Fruit fly (Drosophila melanogaster) whole organism, embryonic: ENCODE results near the gene schlank.

Experiments
- Ada2b ChIP-seq: fragments of 200-800 bp; sonication (Bioruptor generic); IDR thresholded peaks from 2 replicates; pipeline ENCODE4 v1.3.6; 2022; ENCODE audit warnings: missing biosample characterization, missing genetic modification characterization
- B-H1 ChIP-seq: fragments of 200-800 bp; sonication (Bioruptor generic); IDR thresholded peaks from 3 replicates; pipeline ENCODE4 v1.3.6; 2022; ENCODE audit warnings: missing biosample characterization, missing genetic modification characterization
- Bgb ChIP-seq: fragments of 200-800 bp; sonication (Bioruptor generic); IDR thresholded peaks from 2 replicates; pipeline ENCODE4 v1.3.6; 2022; ENCODE audit warnings: missing biosample characterization, missing genetic modification characterization; ENCODE audit not compliant: partially characterized antibody
- CG10267 ChIP-seq: fragments of 200-800 bp; sonication (Bioruptor generic); optimal IDR thresholded peaks from 2 replicates; lab custom pipeline; 2018; ENCODE audit warnings: missing biosample characterization, mild to moderate bottlenecking, missing genetic modification characterization, moderate library complexity
- CG11456 ChIP-seq: fragments of 200-800 bp; sonication (Bioruptor generic); IDR thresholded peaks from 3 replicates; pipeline ENCODE4 v1.3.6; 2022; ENCODE audit warnings: missing biosample characterization, missing genetic modification characterization
- CG12236 ChIP-seq: fragments of 200-800 bp; sonication (Bioruptor generic); optimal IDR thresholded peaks from 2 replicates; lab custom pipeline; 2016; ENCODE audit warnings: missing biosample characterization, missing genetic modification characterization
- CG1233 ChIP-seq: fragments of 200-800 bp; sonication (Bioruptor generic); optimal IDR thresholded peaks from 4 replicates; lab custom pipeline; 2018; ENCODE audit warnings: missing biosample characterization, mild to moderate bottlenecking, missing genetic modification characterization
- CG16813 ChIP-seq: fragments of 200-800 bp; sonication (Bioruptor generic); IDR thresholded peaks from 3 replicates; pipeline ENCODE4 v1.3.6; 2022; ENCODE audit warnings: missing biosample characterization, missing genetic modification characterization; ENCODE audit not compliant: partially characterized antibody
- CG17829 ChIP-seq: fragments of 200-800 bp; optimal IDR thresholded peaks from 2 replicates; lab custom pipeline; 2019; ENCODE audit warnings: missing biosample characterization, mild to moderate bottlenecking, missing genetic modification characterization, moderate library complexity
- CG2712 ChIP-seq: fragments of 200-800 bp; optimal IDR thresholded peaks from 3 replicates; lab custom pipeline; 2019; ENCODE audit warnings: missing biosample characterization, mild to moderate bottlenecking, missing genetic modification characterization, moderate library complexity
- CG2875 ChIP-seq: fragments of 200-800 bp; sonication (Bioruptor generic); optimal IDR thresholded peaks from 2 replicates; lab custom pipeline; 2017; ENCODE audit warnings: missing biosample characterization, mild to moderate bottlenecking, missing genetic modification characterization, missing genetic modification reagents
- CG31224 ChIP-seq: fragments of 200-800 bp; sonication (Bioruptor generic); IDR thresholded peaks from 2 replicates; pipeline ENCODE4 v1.3.6; 2022; ENCODE audit warnings: missing biosample characterization, missing genetic modification characterization
- CG31365 ChIP-seq: fragments of 200-800 bp; sonication (Bioruptor generic); optimal IDR thresholded peaks from 2 replicates; lab custom pipeline; 2018; ENCODE audit warnings: missing biosample characterization, mild to moderate bottlenecking, missing genetic modification characterization
- CG31388 ChIP-seq: fragments of 200-800 bp; sonication (Bioruptor generic); optimal IDR thresholded peaks from 2 replicates; lab custom pipeline; 2016; ENCODE audit warnings: missing biosample characterization, missing genetic modification characterization
- CG32772 ChIP-seq: fragments of 200-800 bp; sonication (Bioruptor generic); IDR thresholded peaks from 2 replicates; pipeline ENCODE4 v1.3.6; 2022; ENCODE audit warnings: missing biosample characterization, missing genetic modification characterization
- CG33213 ChIP-seq: fragments of 200-800 bp; sonication (Bioruptor generic); optimal IDR thresholded peaks from 3 replicates; lab custom pipeline; 2016; ENCODE audit warnings: missing biosample characterization, missing genetic modification characterization
- CG4707 ChIP-seq: fragments of 200-800 bp; sonication (Bioruptor generic); optimal IDR thresholded peaks from 2 replicates; lab custom pipeline; 2018; ENCODE audit warnings: missing biosample characterization, mild to moderate bottlenecking, missing genetic modification characterization, moderate library complexity
- CG6175 ChIP-seq: fragments of 200-800 bp; sonication (Bioruptor generic); IDR thresholded peaks from 3 replicates; pipeline ENCODE4 v1.3.6; 2022; ENCODE audit warnings: missing biosample characterization, missing genetic modification characterization
- CG7987 ChIP-seq: fragments of 200-800 bp; sonication (Bioruptor generic); optimal IDR thresholded peaks from 2 replicates; lab custom pipeline; 2018; ENCODE audit warnings: missing biosample characterization, mild to moderate bottlenecking, missing genetic modification characterization, moderate library complexity
- CG9215 ChIP-seq: fragments of 200-800 bp; sonication (Bioruptor generic); IDR thresholded peaks from 2 replicates; pipeline ENCODE4 v1.3.6; 2022; ENCODE audit warnings: missing biosample characterization, missing genetic modification characterization
- CG9609 ChIP-seq: fragments of 200-800 bp; sonication (Bioruptor generic); optimal IDR thresholded peaks from 3 replicates; lab custom pipeline; 2016; ENCODE audit warnings: missing biosample characterization, missing genetic modification characterization
- Doc3 ChIP-seq: fragments of 200-800 bp; sonication (Bioruptor generic); IDR thresholded peaks from 3 replicates; pipeline ENCODE4 v1.3.6; 2022; ENCODE audit warnings: missing biosample characterization, missing genetic modification characterization; ENCODE audit not compliant: partially characterized antibody
- Dp ChIP-seq: fragments of 200-800 bp; sonication (Bioruptor generic); optimal IDR thresholded peaks from 2 replicates; lab custom pipeline; 2018; ENCODE audit warnings: missing biosample characterization, mild to moderate bottlenecking, missing genetic modification characterization, moderate library complexity
- Drgx ChIP-seq: fragments of 200-800 bp; sonication (Bioruptor generic); IDR thresholded peaks from 2 replicates; pipeline ENCODE4 v1.3.6; 2022; ENCODE audit warnings: missing biosample characterization, missing genetic modification characterization
- Hmx ChIP-seq: fragments of 200-800 bp; sonication (Bioruptor generic); optimal IDR thresholded peaks from 2 replicates; lab custom pipeline; 2016; ENCODE audit warnings: missing biosample characterization, missing genetic modification characterization
- NC2β ChIP-seq: fragments of 200-800 bp; sonication (Bioruptor generic); optimal IDR thresholded peaks from 2 replicates; lab custom pipeline; 2016; ENCODE audit warnings: missing biosample characterization, missing genetic modification characterization
- Usf ChIP-seq: fragments of 200-800 bp; sonication (Bioruptor generic); optimal IDR thresholded peaks from 2 replicates; lab custom pipeline; 2017; ENCODE audit warnings: missing genotype, missing biosample characterization, missing genetic modification characterization
- Vsx1 ChIP-seq: fragments of 200-800 bp; sonication (Bioruptor generic); optimal IDR thresholded peaks from 2 replicates; lab custom pipeline; 2017; ENCODE audit warnings: missing biosample characterization, mild to moderate bottlenecking, missing genetic modification characterization, missing genetic modification reagents
- ci ChIP-seq: fragments of 200-800 bp; sonication (Bioruptor generic); IDR thresholded peaks from 3 replicates; pipeline ENCODE4 v1.3.6; 2022; ENCODE audit warnings: missing biosample characterization, missing genetic modification characterization
- dmrt11E ChIP-seq: fragments of 200-800 bp; sonication (Bioruptor generic); optimal IDR thresholded peaks from 3 replicates; lab custom pipeline; 2018; ENCODE audit warnings: missing biosample characterization, mild to moderate bottlenecking, missing genetic modification characterization, moderate library complexity
- fd102C ChIP-seq: fragments of 200-800 bp; sonication (Bioruptor generic); optimal IDR thresholded peaks from 2 replicates; lab custom pipeline; 2018; ENCODE audit warnings: missing biosample characterization, mild to moderate bottlenecking, missing genetic modification characterization, moderate library complexity
- gcm2 ChIP-seq: fragments of 200-800 bp; sonication (Bioruptor generic); optimal IDR thresholded peaks from 2 replicates; lab custom pipeline; 2016; ENCODE audit warnings: missing biosample characterization, missing genetic modification characterization
- grau ChIP-seq: fragments of 200-800 bp; optimal IDR thresholded peaks from 3 replicates; lab custom pipeline; 2019; ENCODE audit warnings: missing biosample characterization, mild to moderate bottlenecking, missing genetic modification characterization, moderate library complexity
- ham ChIP-seq: fragments of 200-800 bp; sonication (Bioruptor generic); IDR thresholded peaks from 2 replicates; pipeline ENCODE4 v1.3.6; 2022; ENCODE audit warnings: missing biosample characterization, missing genetic modification characterization
- lov ChIP-seq, 2 experiments: fragments of 200-800 bp in 1 of 2; fragments of >200 bp in 1 of 2; sonication (Bioruptor generic) in 1 of 2; IDR thresholded peaks in 1 of 2; optimal IDR thresholded peaks in 1 of 2; 2 replicates in 1 of 2; 3 replicates in 1 of 2; pipeline versions ENCODE4 v1.3.6 to Lab custom; 2017 to 2022; ENCODE audit warnings: missing biosample characterization in 1 of 2, missing genetic modification characterization in 1 of 2
- oc ChIP-seq: fragments of 200-800 bp; sonication (Bioruptor generic); optimal IDR thresholded peaks from 2 replicates; lab custom pipeline; 2018; ENCODE audit warnings: missing biosample characterization, mild to moderate bottlenecking, missing genetic modification characterization, moderate library complexity
- odd ChIP-seq: fragments of 200-800 bp; sonication (Bioruptor generic); optimal IDR thresholded peaks from 2 replicates; lab custom pipeline; 2017; ENCODE audit warnings: missing biosample characterization, mild to moderate bottlenecking, missing genetic modification characterization
- prd ChIP-seq, 3 experiments: fragments of >200 bp in 2 of 3; fragments of 200-800 bp in 1 of 3; sonication (Bioruptor generic) in 1 of 3; optimal IDR thresholded peaks in 2 of 3; IDR thresholded peaks in 1 of 3; 2 replicates in 2 of 3; 3 replicates in 1 of 3; pipeline versions ENCODE4 v1.3.6 to Lab custom; 2017 to 2022; ENCODE audit warnings: missing biosample characterization in 1 of 3, missing genetic modification characterization in 1 of 3
- ranshi ChIP-seq: fragments of 200-800 bp; sonication (Bioruptor generic); IDR thresholded peaks from 2 replicates; pipeline ENCODE4 v1.3.6; 2022; ENCODE audit warnings: missing biosample characterization, missing genetic modification characterization
- sc ChIP-seq, 3 experiments: fragments of >200 bp in 2 of 3; fragments of 200-800 bp in 1 of 3; sonication (Bioruptor generic) in 1 of 3; optimal IDR thresholded peaks; 2 replicates in 2 of 3; 3 replicates in 1 of 3; lab custom pipeline; 2017; ENCODE audit warnings: mild to moderate bottlenecking in 1 of 3, missing biosample characterization in 1 of 3, missing genetic modification characterization in 1 of 3, missing genetic modification reagents in 1 of 3
- sens-2 ChIP-seq: fragments of 200-800 bp; sonication (Bioruptor generic); IDR thresholded peaks from 2 replicates; pipeline ENCODE4 v1.3.6; 2022; ENCODE audit warnings: missing biosample characterization, missing genetic modification characterization
- sima ChIP-seq: fragments of 200-800 bp; sonication (Bioruptor generic); optimal IDR thresholded peaks from 2 replicates; lab custom pipeline; 2016; ENCODE audit warnings: missing biosample characterization, missing genetic modification characterization
- tap ChIP-seq: fragments of 200-800 bp; optimal IDR thresholded peaks from 3 replicates; lab custom pipeline; 2019; ENCODE audit warnings: missing biosample characterization, mild to moderate bottlenecking, missing genetic modification characterization, moderate library complexity
- tll ChIP-seq, 2 experiments: fragments of 200-800 bp in 1 of 2; fragments of >200 bp in 1 of 2; sonication (Bioruptor generic) in 1 of 2; optimal IDR thresholded peaks; 2 replicates each; lab custom pipeline; 2017 to 2019; ENCODE audit warnings: missing biosample characterization in 2 of 2, missing genetic modification characterization in 2 of 2, mild to moderate bottlenecking in 1 of 2, moderate library complexity in 1 of 2
- trem ChIP-seq: fragments of 200-800 bp; optimal IDR thresholded peaks from 3 replicates; lab custom pipeline; 2019; ENCODE audit warnings: missing biosample characterization, mild to moderate bottlenecking, missing genetic modification characterization, moderate library complexity
- tx ChIP-seq: fragments of 200-800 bp; sonication (Bioruptor generic); optimal IDR thresholded peaks from 2 replicates; lab custom pipeline; 2016; ENCODE audit warnings: missing biosample characterization, missing genetic modification characterization
- wek ChIP-seq: fragments of 200-800 bp; sonication (Bioruptor generic); optimal IDR thresholded peaks from 3 replicates; lab custom pipeline; 2018; ENCODE audit warnings: missing biosample characterization, mild to moderate bottlenecking, missing genetic modification characterization, moderate library complexity
- zen2 ChIP-seq: fragments of 200-800 bp; sonication (Bioruptor generic); IDR thresholded peaks from 3 replicates; pipeline ENCODE4 v1.3.6; 2022; ENCODE audit warnings: missing biosample characterization, missing genetic modification characterization; ENCODE audit not compliant: partially characterized antibody
- zfh2 ChIP-seq: fragments of 200-800 bp; sonication (Bioruptor generic); optimal IDR thresholded peaks from 2 replicates; lab custom pipeline; 2016; ENCODE audit warnings: missing biosample characterization, missing genetic modification characterization

The schlank gene

dm6 chrX:6255414-6255915 is 11.6 kb downstream of the schlank start, which contains the start of the genes Rbcn-3A and Spx (continued):
- TF ChIP-seq tll (GFP tag; optimal IDR thresholded peaks at IDR 0.05; lab: Kevin White, UChicago) (no peak), sc (optimal IDR thresholded peaks at IDR 0.05; lab: Kevin White, UChicago) (no peak), sc (GFP tag; optimal IDR thresholded peaks at IDR 0.05; lab: Kevin White, UChicago) (no peak), CG11456 (GFP tag; lab: Robert Waterston, UW) (0 out of 3 replicates have a peak, but pooled peaks have one; percentile 48), sima (no peak), Doc3 (GFP tag; lab: Robert Waterston, UW) (peak; percentile 89), CG31365 (tag; lab: Kevin White, UChicago) (no peak), Usf (GFP tag; lab: Kevin White, UChicago) (no peak), prd (optimal IDR thresholded peaks at IDR 0.05; lab: Kevin White, UChicago) (no peak), prd (GFP tag; IDR thresholded peaks at IDR 0.05; lab: Robert Waterston, UW) (peak; percentile 41; the same call in 1 of the 3 replicates), CG31224 (GFP tag; lab: Robert Waterston, UW) (no peak), NC2β (no peak), wek (GFP tag; lab: Kevin White, UChicago) (no peak), Drgx (no peak), zfh2 (no peak), zen2 (GFP tag; lab: Robert Waterston, UW) (peak; percentile 64; the same call in 1 of the 3 replicates), CG31388 (GFP tag; lab: Kevin White, UChicago) (no peak), CG4707 (GFP tag; lab: Kevin White, UChicago) (no peak), CG12236 (GFP tag; lab: Kevin White, UChicago) (no peak), CG2712 (peak; percentile 49), CG16813 (peak; percentile 90), CG7987 (no peak), Dp (GFP tag; lab: Kevin White, UChicago) (peak; percentile 35), Hmx (GFP tag; lab: Kevin White, UChicago) (no peak), tx (GFP tag; lab: Kevin White, UChicago) (no peak), dmrt11E (peak; percentile 50), CG1233 (no peak), fd102C (GFP tag; lab: Kevin White, UChicago) (no peak), ham (GFP tag; lab: Robert Waterston, UW) (no peak), CG10267 (tag; lab: Kevin White, UChicago) (peak; percentile 39), ci (GFP tag; lab: Robert Waterston, UW) (no peak), grau (tag; lab: Kevin White, UChicago) (peak; percentile 53), oc (no peak), trem (peak; percentile 50), CG32772 (GFP tag; lab: Robert Waterston, UW) (no peak), Ada2b (GFP tag; lab: Robert Waterston, UW) (no peak), lov (optimal IDR thresholded peaks at IDR 0.05; lab: Kevin White, UChicago) (no peak), lov (GFP tag; IDR thresholded peaks at IDR 0.05; lab: Robert Waterston, UW) (no peak), tap (tag; lab: Kevin White, UChicago) (no peak), CG9215 (GFP tag; lab: Robert Waterston, UW) (0 out of 2 replicates have a peak, but pooled peaks have one; percentile 11), ranshi (GFP tag; lab: Robert Waterston, UW) (no peak), CG9609 (no peak), odd (no peak), CG6175 (no peak), CG17829 (tag; lab: Kevin White, UChicago) (no peak), CG2875 (GFP tag; lab: Kevin White, UChicago) (no peak), Vsx1 (no peak), CG33213 (GFP tag; lab: Kevin White, UChicago) (no peak), B-H1 (GFP tag; lab: Robert Waterston, UW) (no peak), gcm2 (GFP tag; lab: Kevin White, UChicago) (no peak), Bgb (GFP tag; lab: Robert Waterston, UW) (peak; percentile 80), sens-2 (GFP tag; lab: Robert Waterston, UW) (no peak)
